Worm (Caenorhabditis elegans) whole organism, late embryonic: ENCODE results near the gene math-20.
"Not testable (repeated sequence)": the region's sequence is repeated elsewhere in the genome, so short reads cannot be mapped to it uniquely, and the experiment has no call there.

Experiments used
- C08G9.2 ChIP-seq: sonication (generic microtip); optimal IDR thresholded peaks from 2 replicates; lab custom pipeline; 2016; ENCODE audit warnings: mild to moderate bottlenecking, missing genetic modification characterization, moderate library complexity, missing compliant biosample characterization
- ceh-22 ChIP-seq: sonication (generic microtip); optimal IDR thresholded peaks from 2 replicates; lab custom pipeline; 2017; ENCODE audit warnings: missing biosample characterization, missing genetic modification characterization
- elt-2 ChIP-seq: sonication (generic microtip); optimal IDR thresholded peaks from 2 replicates; lab custom pipeline; 2016; ENCODE audit warnings: missing genetic modification reagents, missing genetic modification characterization, missing compliant biosample characterization
- unc-42 ChIP-seq: sonication (generic microtip); optimal IDR thresholded peaks from 2 replicates; lab custom pipeline; 2016; ENCODE audit warnings: missing genotype, missing genetic modification characterization, missing compliant biosample characterization

Gene math-20

DNA sequence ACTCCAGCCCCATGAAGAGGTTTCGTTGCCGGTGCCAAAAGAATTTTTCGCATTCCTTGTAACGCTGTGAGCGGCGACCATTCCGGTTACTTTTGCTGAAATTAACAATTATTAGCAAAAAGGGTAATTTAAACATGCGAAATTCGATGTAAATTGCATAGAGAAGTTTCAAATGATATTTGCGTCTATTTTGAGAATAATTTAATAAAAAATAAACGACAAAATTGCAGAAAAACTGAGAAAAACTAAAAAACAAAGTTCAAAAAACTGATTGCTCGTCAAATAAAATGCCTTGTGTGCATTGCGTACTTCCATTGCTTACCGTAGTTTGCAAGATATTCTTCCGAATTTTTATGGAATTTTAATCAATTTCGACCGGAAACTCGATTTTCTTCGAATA lies 49.2 kb downstream of the math-20 start, which contains the start of gene bath-24:
bath-24 (minus strand) TSS at position 101 of the 400 bp plus-strand sequence.
- no peak for TF ChIP-seq unc-42 (tag; lab: Kevin White, UChicago)

- TF ChIP-seq elt-2 (tag; lab: Kevin White, UChicago); C08G9.2; ceh-22 (tag; lab: Kevin White, UChicago): not testable (repeated sequence)
These were observed 50.2 kb downstream of the math-20 start, which contains the start of gene math-1 for ce11 chrII:2046556-2046955. TSS of gene math-1 (minus strand) at chrII:2046656.
